Fruit fly (Drosophila melanogaster): Measurements from ENCODE around the gene SmydA-8.

The SmydA-8 gene

DNA sequence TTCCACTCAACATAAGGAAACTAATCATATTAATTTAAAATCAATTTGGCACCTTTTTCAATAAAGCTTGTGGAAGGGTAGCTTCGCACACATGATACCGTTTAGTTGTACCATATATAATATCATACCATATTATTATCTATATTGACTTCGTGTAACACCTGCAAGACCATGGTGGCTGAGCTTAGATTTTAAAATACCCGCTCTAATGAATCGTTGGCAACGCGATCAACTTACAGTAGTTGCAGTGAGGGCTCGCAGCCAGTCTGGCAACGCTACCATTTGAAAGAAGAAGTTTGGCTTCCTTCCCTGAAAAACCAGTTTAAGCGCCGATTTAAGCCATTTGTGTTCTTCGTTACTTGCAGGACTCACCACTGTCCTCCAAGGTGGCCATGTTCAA, 43.2 kb downstream of the SmydA-8 start:
- TF ChIP-seq CoRest (tag; optimal IDR thresholded peaks at IDR 0.05) (no peak), CG33213 (GFP tag; optimal IDR thresholded peaks at IDR 0.05) (no peak), Sry-δ (GFP tag; optimal IDR thresholded peaks at IDR 0.05) (peak; percentile 27), sens (GFP tag) (peak; percentile 9), Xrp1 (GFP tag; IDR thresholded peaks at IDR 0.05) (no peak), ATbp (GFP tag; optimal IDR thresholded peaks at IDR 0.05) (no peak), CG7271 (tag; optimal IDR thresholded peaks at IDR 0.05) (no peak), unpg (GFP tag; optimal IDR thresholded peaks at IDR 0.05) (no peak), psq (GFP tag; optimal IDR thresholded peaks at IDR 0.05) (no peak), CG3847 (GFP tag; IDR thresholded peaks at IDR 0.05) (no peak), sc (optimal IDR thresholded peaks at IDR 0.05) (no peak), sc (GFP tag; optimal IDR thresholded peaks at IDR 0.05) (no peak), Drgx (GFP tag; IDR thresholded peaks at IDR 0.05) (no peak), MESR4 (GFP tag; optimal IDR thresholded peaks at IDR 0.05) (no peak), Dref (GFP tag; IDR thresholded peaks at IDR 0.05) (peak; percentile 35; the same call in 1 of the 2 replicates), Hr39 (optimal IDR thresholded peaks at IDR 0.05) (no peak), CG34224 (GFP tag; IDR thresholded peaks at IDR 0.05; ENCODE audit: partially characterized antibody) (no peak), ash1 (GFP tag; optimal IDR thresholded peaks at IDR 0.05) (no peak), fru (optimal IDR thresholded peaks at IDR 0.05) (no peak), Nf-YA (GFP tag; IDR thresholded peaks at IDR 0.05) (no peak), pros (GFP tag; optimal IDR thresholded peaks at IDR 0.05) (no peak), Sin3A (optimal IDR thresholded peaks at IDR 0.05) (peak; percentile 75), nerfin-1 (tag; optimal IDR thresholded peaks at IDR 0.05) (no peak), danr (GFP tag; IDR thresholded peaks at IDR 0.05) (no peak), pzg (GFP tag; optimal IDR thresholded peaks at IDR 0.05) (peak; percentile 51), shn (GFP tag; optimal IDR thresholded peaks at IDR 0.05) (no peak), Med (GFP tag) (peak; percentile 19), az2 (GFP tag; optimal IDR thresholded peaks at IDR 0.05) (no peak), sob (GFP tag; IDR thresholded peaks at IDR 0.05) (no peak), luna (GFP tag; optimal IDR thresholded peaks at IDR 0.05) (no peak), Atf-2 (GFP tag; optimal IDR thresholded peaks at IDR 0.05) (no peak), en (GFP tag; optimal IDR thresholded peaks at IDR 0.05) (no peak), E2f2 (GFP tag; IDR thresholded peaks at IDR 0.05) (peak; percentile 90), Lhr (GFP tag; optimal IDR thresholded peaks at IDR 0.05) (no peak), mld (GFP tag; IDR thresholded peaks at IDR 0.05; ENCODE audit: partially characterized antibody) (no peak), ind (GFP tag; optimal IDR thresholded peaks at IDR 0.05) (no peak), jumu (GFP tag; optimal IDR thresholded peaks at IDR 0.05) (no peak), CG31388 (GFP tag; optimal IDR thresholded peaks at IDR 0.05) (no peak), CHES-1-like (GFP tag; optimal IDR thresholded peaks at IDR 0.05) (no peak), CG42726 (GFP tag; IDR thresholded peaks at IDR 0.05; ENCODE audit: partially characterized antibody) (no peak), CG2120 (GFP tag; optimal IDR thresholded peaks at IDR 0.05) (no peak), CG30020 (tag; optimal IDR thresholded peaks at IDR 0.05) (no peak), CG4854 (GFP tag; optimal IDR thresholded peaks at IDR 0.05) (peak; percentile 70), trem (tag; optimal IDR thresholded peaks at IDR 0.05) (peak; percentile 28), Rx (GFP tag; IDR thresholded peaks at IDR 0.05) (no peak), ro (GFP tag; IDR thresholded peaks at IDR 0.05) (no peak), CrebB (tag; optimal IDR thresholded peaks at IDR 0.05) (no peak), Spps (tag; optimal IDR thresholded peaks at IDR 0.05) (no peak), bbx (GFP tag; IDR thresholded peaks at IDR 0.05; ENCODE audit: partially characterized antibody) (no peak), seq (GFP tag; IDR thresholded peaks at IDR 0.05) (no peak), CG12104 (GFP tag; optimal IDR thresholded peaks at IDR 0.05) (no peak), CG9437 (GFP tag; optimal IDR thresholded peaks at IDR 0.05) (no peak), hkb (optimal IDR thresholded peaks at IDR 0.05) (peak; percentile 41), hkb (GFP tag; IDR thresholded peaks at IDR 0.05) (no peak)
